Fruit fly (Drosophila melanogaster): Measurements from ENCODE around the gene CG32643.
A peak's percentile ranks its signal among the peaks of the same experiment; 100 is the strongest.

The CG32643 gene

dm6 chrX:13023777-13024176 lies 39.5 kb downstream of the CG32643 start (continued):
- TF ChIP-seq CG2889 (GFP tag; IDR thresholded peaks at IDR 0.05) = no peak
- TF ChIP-seq z (GFP tag; IDR thresholded peaks at IDR 0.05) = no peak
- TF ChIP-seq en (GFP tag; optimal IDR thresholded peaks at IDR 0.05) = no peak
- TF ChIP-seq CG32772 (GFP tag; IDR thresholded peaks at IDR 0.05) = 0 out of 2 replicates have a peak, but pooled peaks have one; percentile 8
- TF ChIP-seq dimm (GFP tag; IDR thresholded peaks at IDR 0.05) = no peak
- no peak for TF ChIP-seq CG43689 (GFP tag; IDR thresholded peaks at IDR 0.05)
- TF ChIP-seq row (GFP tag; IDR thresholded peaks at IDR 0.05) = peak; percentile 60
- no peak for TF ChIP-seq NK7.1 (GFP tag; optimal IDR thresholded peaks at IDR 0.05)
- TF ChIP-seq CG34376 (GFP tag; optimal IDR thresholded peaks at IDR 0.05) = no peak
- TF ChIP-seq bigmax (GFP tag; optimal IDR thresholded peaks at IDR 0.05) = no peak
- TF ChIP-seq gcm2 (GFP tag; optimal IDR thresholded peaks at IDR 0.05) = no peak
- no peak for TF ChIP-seq crc (GFP tag; optimal IDR thresholded peaks at IDR 0.05)
- TF ChIP-seq CG10654 (GFP tag; optimal IDR thresholded peaks at IDR 0.05) = no peak
- no peak for TF ChIP-seq CG1832 (GFP tag; optimal IDR thresholded peaks at IDR 0.05)
- no peak for TF ChIP-seq ab (GFP tag; optimal IDR thresholded peaks at IDR 0.05)
- no peak for TF ChIP-seq rib (GFP tag; IDR thresholded peaks at IDR 0.05)
- no peak for TF ChIP-seq CG15601 (tag; optimal IDR thresholded peaks at IDR 0.05)
- no peak for TF ChIP-seq D19B (GFP tag; optimal IDR thresholded peaks at IDR 0.05)
- no peak for TF ChIP-seq az2 (GFP tag; optimal IDR thresholded peaks at IDR 0.05)
- no peak for TF ChIP-seq CG30431 (GFP tag; optimal IDR thresholded peaks at IDR 0.05)
- peak; percentile 17 for TF ChIP-seq CG13424 (tag; optimal IDR thresholded peaks at IDR 0.05)
- TF ChIP-seq Antp (GFP tag; optimal IDR thresholded peaks at IDR 0.05) = no peak
- TF ChIP-seq CG15696 (tag; optimal IDR thresholded peaks at IDR 0.05) = no peak
- TF ChIP-seq aop (GFP tag; IDR thresholded peaks at IDR 0.05) = no peak
- TF ChIP-seq CG4328 (GFP tag; optimal IDR thresholded peaks at IDR 0.05) = no peak
- peak; percentile 13 for TF ChIP-seq CG6854 (GFP tag; optimal IDR thresholded peaks at IDR 0.05)
- TF ChIP-seq Nf-YC (tag; optimal IDR thresholded peaks at IDR 0.05) = no peak
- TF ChIP-seq Atf6 (GFP tag; IDR thresholded peaks at IDR 0.05) = peak; percentile 49; the same call in 1 of the 2 replicates
- no peak for TF ChIP-seq CG32767 (GFP tag; IDR thresholded peaks at IDR 0.05)
- TF ChIP-seq ems (GFP tag; optimal IDR thresholded peaks at IDR 0.05) = no peak
- TF ChIP-seq yki (optimal IDR thresholded peaks at IDR 0.05) = no peak
- no peak for TF ChIP-seq fd3F (GFP tag; optimal IDR thresholded peaks at IDR 0.05)
- no peak for TF ChIP-seq zfh1 (GFP tag; IDR thresholded peaks at IDR 0.05)
- no peak for TF ChIP-seq prd (optimal IDR thresholded peaks at IDR 0.05)
- peak; percentile 20; the same call in 1 of the 3 replicates for TF ChIP-seq prd (GFP tag; IDR thresholded peaks at IDR 0.05)
- TF ChIP-seq CG15269 (tag; optimal IDR thresholded peaks at IDR 0.05) = peak; percentile 27
- TF ChIP-seq hkb (optimal IDR thresholded peaks at IDR 0.05) = no peak
- no peak for TF ChIP-seq hkb (GFP tag; IDR thresholded peaks at IDR 0.05)
- no peak for TF ChIP-seq maf-S (GFP tag; optimal IDR thresholded peaks at IDR 0.05)
- TF ChIP-seq cas (GFP tag; IDR thresholded peaks at IDR 0.05) = no peak
- no peak for TF ChIP-seq CG42726 (GFP tag; IDR thresholded peaks at IDR 0.05; ENCODE audit: partially characterized antibody)
- no peak for TF ChIP-seq CG15479 (GFP tag; optimal IDR thresholded peaks at IDR 0.05)
- no peak for TF ChIP-seq ro (GFP tag; IDR thresholded peaks at IDR 0.05)
- no peak for TF ChIP-seq CG8944 (GFP tag; optimal IDR thresholded peaks at IDR 0.05)
- TF ChIP-seq dan (GFP tag; IDR thresholded peaks at IDR 0.05) = no peak
- no peak for TF ChIP-seq her (GFP tag; optimal IDR thresholded peaks at IDR 0.05)
- no peak for TF ChIP-seq NC2β (GFP tag; optimal IDR thresholded peaks at IDR 0.05)
- no peak for TF ChIP-seq wek (GFP tag; optimal IDR thresholded peaks at IDR 0.05)
- no peak for TF ChIP-seq CG7372 (GFP tag; IDR thresholded peaks at IDR 0.05)
- no peak for TF ChIP-seq CG9876 (GFP tag; optimal IDR thresholded peaks at IDR 0.05)
- no peak for TF ChIP-seq CG9932 (GFP tag; IDR thresholded peaks at IDR 0.05)
- no peak for TF ChIP-seq Hey (tag; optimal IDR thresholded peaks at IDR 0.05)
- no peak for TF ChIP-seq sim (GFP tag; IDR thresholded peaks at IDR 0.05)
- TF ChIP-seq Lim3 (GFP tag; IDR thresholded peaks at IDR 0.05) = no peak
- no peak for TF ChIP-seq p53 (GFP tag; optimal IDR thresholded peaks at IDR 0.05)

Data from whole organism, embryonic.